Fruit fly (Drosophila melanogaster) Kc167 (cell line): ENCODE measurements around the gene CG43137.

Experiments
- h ChIP-seq: fragments of >200 bp; optimal IDR thresholded peaks from 3 replicates; lab custom pipeline; 2018; ENCODE audit warnings: missing external identifiers
- psq ChIP-seq: fragments of >200 bp; optimal IDR thresholded peaks from 2 replicates; lab custom pipeline; 2017; ENCODE audit warnings: missing external identifiers
- ttk ChIP-seq: sonication (Bioruptor generic); optimal IDR thresholded peaks from 2 replicates; lab custom pipeline; 2017; ENCODE audit warnings: missing external identifiers

DNA sequence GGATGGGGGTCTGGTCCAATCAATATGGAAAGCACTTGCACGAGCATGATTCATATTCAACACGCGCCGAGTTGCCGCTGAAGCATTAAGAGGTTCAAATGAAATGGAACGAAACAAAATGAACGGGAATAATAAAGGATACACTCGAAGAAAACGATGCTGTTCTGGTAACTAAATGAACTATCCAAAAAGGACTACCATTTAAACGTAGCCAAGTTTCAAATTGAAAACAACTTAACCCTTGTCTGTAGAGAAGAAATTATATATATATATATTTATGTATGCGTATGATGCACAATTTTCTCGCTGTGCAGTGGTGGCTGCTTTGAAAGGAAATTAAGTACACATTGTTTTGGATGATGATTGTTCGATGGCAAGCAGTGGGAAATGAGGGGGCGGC lies 12.3 kb downstream of the CG43137 start:
- no peak for TF ChIP-seq psq
- no peak for TF ChIP-seq ttk (lab: Kevin White, UChicago)
- no peak for TF ChIP-seq h (lab: Kevin White, UChicago)
